Worm (Caenorhabditis elegans): ENCODE results near the gene C28D4.5.
"Not testable (repeated sequence)": the region's sequence is repeated elsewhere in the genome, so short reads cannot be mapped to it uniquely, and the experiment has no call there.

Gene C28D4.5

DNA sequence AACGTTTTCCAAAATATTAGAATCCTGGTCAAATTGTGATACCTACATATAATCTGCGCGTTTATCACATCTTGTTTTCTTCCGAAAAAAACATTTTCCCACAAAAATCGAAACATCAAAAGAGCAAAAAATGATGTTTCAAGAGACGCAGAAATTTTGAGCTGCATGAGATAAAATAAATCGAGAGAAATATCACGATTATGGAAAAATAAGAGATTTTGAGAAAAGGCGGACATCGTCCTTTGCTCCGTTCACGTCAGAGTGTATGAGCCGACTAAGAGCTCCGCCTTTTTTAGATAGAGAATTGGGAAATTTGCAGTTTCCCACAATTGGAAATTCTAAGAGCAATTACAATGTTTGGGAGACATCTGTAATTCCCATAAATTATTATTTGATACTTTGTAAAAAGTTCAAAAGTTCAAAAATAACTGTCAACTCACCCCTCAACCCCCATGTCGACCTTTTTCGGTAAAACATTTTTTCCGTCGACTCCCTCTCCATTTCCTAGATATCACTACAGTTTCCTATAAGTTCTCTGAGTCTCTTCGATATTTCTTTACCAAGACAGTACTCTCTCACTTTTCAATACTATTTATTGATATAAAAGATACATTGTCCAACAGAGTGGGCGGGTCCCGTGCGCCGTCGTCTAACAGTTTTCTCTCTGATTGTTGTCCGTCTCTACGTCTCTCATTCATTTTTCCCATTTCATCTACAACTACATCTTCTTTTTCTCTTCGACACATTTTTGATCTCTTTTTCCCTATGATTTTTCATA is 10.2 kb upstream of the C28D4.5 start:
- TF ChIP-seq flt-1 (GFP tag; IDR thresholded peaks at IDR 0.05) (no peak), ama-1 (optimal IDR thresholded peaks at IDR 0.05) (no peak), hnd-1 (tag; optimal IDR thresholded peaks at IDR 0.05) (no peak), hmbx-1 (tag; optimal IDR thresholded peaks at IDR 0.05) (no peak), B0310.2 (tag; optimal IDR thresholded peaks at IDR 0.05) (no peak), ceh-13 (GFP tag; optimal IDR thresholded peaks at IDR 0.05) (no peak), aly-1 (tag; optimal IDR thresholded peaks at IDR 0.05) (no peak), tra-4 (tag; optimal IDR thresholded peaks at IDR 0.05) (no peak), pes-1 (GFP tag; IDR thresholded peaks at IDR 0.05) (no peak), tbx-11 (GFP tag; IDR thresholded peaks at IDR 0.05) (no peak), F13C5.2 (tag; optimal IDR thresholded peaks at IDR 0.05) (no peak), hmg-4 (GFP tag; optimal IDR thresholded peaks at IDR 0.05) (no peak), tbx-37 (GFP tag; conservative IDR thresholded peaks at IDR 0.05) (no peak), ets-7 (tag; optimal IDR thresholded peaks at IDR 0.05) (no peak), ceh-36 (tag; optimal IDR thresholded peaks at IDR 0.05) (no peak)

DNA sequence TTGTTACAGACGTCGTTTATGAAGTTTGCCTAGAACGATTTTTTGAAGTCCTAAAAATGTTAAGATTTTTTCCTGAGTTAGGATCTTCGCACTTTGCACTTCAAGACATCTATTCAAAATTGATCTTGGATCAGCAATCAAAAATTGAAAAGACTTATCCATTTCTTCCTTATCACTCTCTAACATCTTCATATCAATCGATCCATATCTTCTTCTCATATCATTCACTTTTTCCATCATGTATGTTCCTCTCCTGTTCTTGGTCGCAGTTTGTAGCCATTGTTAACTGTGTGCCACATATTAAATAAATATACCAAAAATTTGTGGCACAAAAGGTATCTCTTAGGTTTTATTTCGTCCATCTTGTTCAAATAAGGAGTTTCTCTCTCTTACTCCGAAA is 9.1 kb upstream of the C28D4.5 start:
- no peak for TF ChIP-seq ceh-13 (GFP tag; optimal IDR thresholded peaks at IDR 0.05)
- TF ChIP-seq scrt-1 (GFP tag; IDR thresholded peaks at IDR 0.05): no peak
- no peak for TF ChIP-seq tra-4 (tag; optimal IDR thresholded peaks at IDR 0.05)
- no peak for TF ChIP-seq ets-7 (tag; optimal IDR thresholded peaks at IDR 0.05)
- TF ChIP-seq hmg-4 (GFP tag; optimal IDR thresholded peaks at IDR 0.05): no peak
- TF ChIP-seq B0310.2 (tag; optimal IDR thresholded peaks at IDR 0.05): no peak
- TF ChIP-seq hmbx-1 (tag; optimal IDR thresholded peaks at IDR 0.05): no peak
- no peak for TF ChIP-seq tbx-37 (GFP tag; conservative IDR thresholded peaks at IDR 0.05)

DNA sequence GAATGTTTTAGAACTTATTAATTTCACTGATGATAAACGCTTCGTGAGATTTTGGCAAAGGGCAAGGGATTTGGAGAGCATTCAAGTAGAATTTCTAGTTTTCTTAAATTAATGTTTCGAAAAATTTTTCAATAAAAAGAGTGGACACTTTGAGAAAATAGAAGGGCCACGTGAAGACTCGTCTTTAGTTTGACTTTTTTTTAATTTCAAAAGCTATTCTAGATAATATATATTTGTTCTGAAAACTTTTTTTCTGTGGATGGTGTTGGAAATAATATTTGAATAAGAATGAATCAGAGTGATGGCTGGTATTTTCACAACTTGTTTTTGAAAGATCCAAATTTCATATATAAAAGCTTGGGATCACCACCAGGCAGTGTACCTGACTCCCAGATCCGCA is 1.7 kb upstream of the C28D4.5 start, which contains the start of gene C28D4.8:
C28D4.8 (minus strand) TSS at position 101 of the 400 bp plus-strand sequence.
- TF ChIP-seq ceh-36 (tag; optimal IDR thresholded peaks at IDR 0.05) (no peak), ama-1 (optimal IDR thresholded peaks at IDR 0.05) (no peak), tra-4 (tag; optimal IDR thresholded peaks at IDR 0.05) (no peak), tbx-37 (GFP tag; conservative IDR thresholded peaks at IDR 0.05) (no peak), flt-1 (GFP tag; IDR thresholded peaks at IDR 0.05) (no peak), hmg-4 (GFP tag; optimal IDR thresholded peaks at IDR 0.05) (no peak), B0310.2 (tag; optimal IDR thresholded peaks at IDR 0.05) (no peak), tbx-11 (GFP tag; IDR thresholded peaks at IDR 0.05) (no peak), hmbx-1 (tag; optimal IDR thresholded peaks at IDR 0.05) (no peak), sea-1 (GFP tag; conservative IDR thresholded peaks at IDR 0.05) (no peak), scrt-1 (GFP tag; IDR thresholded peaks at IDR 0.05) (no peak)

DNA sequence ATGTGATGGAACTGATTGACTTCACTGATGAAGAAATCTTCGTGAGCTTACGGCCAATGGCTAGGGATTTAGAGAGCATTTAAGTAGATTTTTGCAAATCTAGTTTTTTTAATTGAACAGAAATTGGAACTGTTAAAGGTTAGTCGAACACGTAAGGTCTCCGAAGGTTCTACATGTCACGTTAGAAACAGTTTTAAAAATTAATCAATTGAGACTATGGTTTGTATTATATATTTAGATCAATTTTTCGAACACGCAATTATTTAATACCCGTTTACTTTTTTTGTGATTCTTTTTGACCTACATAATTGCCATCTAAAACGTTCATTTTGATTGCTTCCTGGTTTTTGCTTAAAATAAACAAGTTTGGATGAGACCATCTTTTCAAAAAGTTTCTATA is 1.8 kb downstream of the C28D4.5 start, which contains the start of gene C28D4.4:
C28D4.4 (minus strand) TSS at position 101 of the 400 bp plus-strand sequence.
- TF ChIP-seq ceh-36 (tag; optimal IDR thresholded peaks at IDR 0.05) (no peak), tbx-11 (GFP tag; IDR thresholded peaks at IDR 0.05) (no peak), tbx-37 (GFP tag; conservative IDR thresholded peaks at IDR 0.05) (no peak), aly-1 (tag; optimal IDR thresholded peaks at IDR 0.05) (no peak), B0310.2 (tag; optimal IDR thresholded peaks at IDR 0.05) (no peak), ets-7 (tag; optimal IDR thresholded peaks at IDR 0.05) (no peak), ama-1 (optimal IDR thresholded peaks at IDR 0.05) (no peak), flt-1 (GFP tag; IDR thresholded peaks at IDR 0.05) (no peak), hnd-1 (tag; optimal IDR thresholded peaks at IDR 0.05) (no peak), sea-1 (GFP tag; conservative IDR thresholded peaks at IDR 0.05) (no peak), hmbx-1 (tag; optimal IDR thresholded peaks at IDR 0.05) (no peak), hmg-4 (GFP tag; optimal IDR thresholded peaks at IDR 0.05) (no peak), ceh-13 (GFP tag; optimal IDR thresholded peaks at IDR 0.05) (no peak), tra-4 (tag; optimal IDR thresholded peaks at IDR 0.05) (no peak), scrt-1 (GFP tag; IDR thresholded peaks at IDR 0.05) (no peak), pes-1 (GFP tag; IDR thresholded peaks at IDR 0.05) (no peak), F13C5.2 (tag; optimal IDR thresholded peaks at IDR 0.05) (no peak)

DNA sequence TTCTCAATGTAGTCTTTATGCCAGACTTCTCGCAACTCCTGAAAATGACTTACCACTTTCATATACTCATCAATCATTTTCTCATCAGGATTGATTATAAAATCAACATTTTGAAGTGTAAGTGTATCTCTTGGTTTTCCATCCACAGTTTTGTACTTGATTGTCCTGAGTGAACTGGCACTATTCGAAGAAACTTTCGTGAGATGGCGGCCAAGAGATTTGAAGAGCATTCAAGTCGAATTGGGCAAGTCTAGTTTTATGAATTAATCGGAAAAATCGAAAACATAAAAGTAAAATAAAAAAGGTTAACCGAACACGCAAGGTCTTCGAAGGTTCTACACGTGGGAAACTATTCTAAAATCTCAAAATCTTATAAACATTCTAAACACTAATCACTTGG is 3.8 kb downstream of the C28D4.5 start, which contains the start of gene C28D4.7:
C28D4.7 (minus strand) TSS at position 265 of the 400 bp plus-strand sequence.
- TF ChIP-seq ets-7 (tag; optimal IDR thresholded peaks at IDR 0.05): no peak
- TF ChIP-seq tra-4 (tag; optimal IDR thresholded peaks at IDR 0.05): no peak

DNA sequence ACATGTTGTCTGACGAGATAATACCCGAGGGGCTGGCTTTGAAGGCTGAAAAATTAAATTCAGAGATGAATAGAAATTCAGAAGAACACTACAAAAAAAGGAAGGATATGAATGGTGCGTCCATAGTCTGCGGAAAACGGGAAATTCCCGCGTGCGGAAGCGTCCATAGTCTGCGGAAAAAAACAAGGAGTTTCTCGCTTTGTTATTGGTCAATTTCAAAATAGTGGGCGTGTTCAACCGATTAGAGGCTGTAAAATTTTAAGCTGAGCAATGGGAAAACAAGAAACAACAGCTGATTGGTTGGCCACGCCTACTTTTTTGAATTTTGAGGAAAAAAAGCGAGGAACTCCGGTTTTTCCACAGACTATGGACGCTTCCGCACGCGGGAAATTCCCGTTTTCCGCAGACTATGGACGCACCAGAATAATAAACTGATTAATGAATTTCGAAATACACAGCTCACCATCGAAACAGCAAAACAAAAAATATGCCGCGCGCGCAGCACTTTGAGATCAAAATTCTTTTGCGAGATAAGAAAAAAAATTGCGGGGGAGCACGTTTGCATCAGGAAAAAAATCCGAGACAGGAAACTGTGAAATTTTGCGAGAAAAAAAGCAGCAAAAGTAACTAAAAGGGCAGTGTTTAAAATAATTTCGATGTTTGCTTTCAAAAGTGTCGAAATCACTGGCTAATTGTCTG is 5.7 kb downstream of the C28D4.5 start, which contains the start of gene gln-6:
gln-6 (minus strand) TSS at position 51 of the 699 bp plus-strand sequence.
- not testable (repeated sequence) for TF ChIP-seq hmg-4 (GFP tag; optimal IDR thresholded peaks at IDR 0.05); ets-7 (tag; optimal IDR thresholded peaks at IDR 0.05); tbx-11 (GFP tag; IDR thresholded peaks at IDR 0.05)

DNA sequence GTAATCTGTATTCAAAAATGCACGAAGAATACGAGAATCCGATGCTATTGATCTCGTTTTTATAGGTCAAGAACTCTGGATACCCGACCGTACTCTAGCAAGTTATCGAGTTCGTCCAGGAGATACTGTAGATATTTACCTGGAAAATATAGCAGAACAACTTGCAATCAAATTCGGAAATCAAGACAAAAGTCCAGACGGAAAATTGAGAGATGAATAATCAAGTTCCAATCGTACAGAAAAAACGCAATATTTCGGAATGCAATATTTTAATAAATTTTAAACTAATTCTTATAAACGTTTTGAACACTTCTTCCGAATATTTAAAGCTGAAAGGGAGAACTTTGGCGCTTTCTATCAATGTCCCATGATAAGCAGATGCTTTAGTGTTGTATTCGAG is 7.7 kb downstream of the C28D4.5 start:
- no peak for TF ChIP-seq tbx-11 (GFP tag; IDR thresholded peaks at IDR 0.05)

DNA sequence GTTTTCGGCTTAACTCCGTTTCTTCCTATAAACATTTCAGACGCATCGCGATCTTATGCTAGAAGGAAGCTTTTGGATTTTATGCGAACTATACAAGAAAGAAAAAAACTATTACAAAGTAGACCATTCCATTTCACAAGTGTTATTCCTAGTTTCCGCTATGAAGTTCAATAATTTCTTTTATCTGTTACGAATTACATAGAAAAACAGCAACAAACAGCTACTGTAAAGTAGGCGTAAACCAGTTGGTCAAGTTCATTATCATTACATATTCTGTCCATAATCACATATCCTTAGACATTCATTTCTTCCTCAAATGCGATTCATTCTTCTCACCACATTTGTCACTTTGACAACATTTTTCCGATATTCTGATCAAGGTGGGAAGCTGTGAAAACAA is 8.5 kb downstream of the C28D4.5 start, which contains the start of gene C28D4.10:
C28D4.10 (plus strand) TSS at position 301 of the 400 bp plus-strand sequence.
- no peak for TF ChIP-seq flt-1 (GFP tag; IDR thresholded peaks at IDR 0.05)
- TF ChIP-seq ama-1 (optimal IDR thresholded peaks at IDR 0.05): no peak
- no peak for TF ChIP-seq hnd-1 (tag; optimal IDR thresholded peaks at IDR 0.05)
- TF ChIP-seq aly-1 (tag; optimal IDR thresholded peaks at IDR 0.05): no peak
- TF ChIP-seq tra-4 (tag; optimal IDR thresholded peaks at IDR 0.05): no peak
- no peak for TF ChIP-seq pes-1 (GFP tag; IDR thresholded peaks at IDR 0.05)
- TF ChIP-seq hmg-4 (GFP tag; optimal IDR thresholded peaks at IDR 0.05): no peak
- TF ChIP-seq ceh-36 (tag; optimal IDR thresholded peaks at IDR 0.05): no peak
- TF ChIP-seq B0310.2 (tag; optimal IDR thresholded peaks at IDR 0.05): no peak
- TF ChIP-seq ets-7 (tag; optimal IDR thresholded peaks at IDR 0.05): no peak
- no peak for TF ChIP-seq tbx-37 (GFP tag; conservative IDR thresholded peaks at IDR 0.05)
- no peak for TF ChIP-seq scrt-1 (GFP tag; IDR thresholded peaks at IDR 0.05)
- TF ChIP-seq hmbx-1 (tag; optimal IDR thresholded peaks at IDR 0.05): no peak
- TF ChIP-seq tbx-11 (GFP tag; IDR thresholded peaks at IDR 0.05): no peak
- TF ChIP-seq F13C5.2 (tag; optimal IDR thresholded peaks at IDR 0.05): no peak
- TF ChIP-seq ceh-13 (GFP tag; optimal IDR thresholded peaks at IDR 0.05): no peak
- no peak for TF ChIP-seq sea-1 (GFP tag; conservative IDR thresholded peaks at IDR 0.05)
